Worm (Caenorhabditis elegans) whole organism, early embryonic: ENCODE results near the gene Y54G2A.38.

Source experiments
- aly-1 ChIP-seq: sonication (generic microtip); optimal IDR thresholded peaks from 2 replicates; lab custom pipeline; 2016; ENCODE audit warnings: missing genetic modification characterization, missing compliant biosample characterization
- ama-1 ChIP-seq: fragments of 150-350 bp; optimal IDR thresholded peaks from 2 replicates; lab custom pipeline; 2014
- ets-7 ChIP-seq: sonication (generic microtip); optimal IDR thresholded peaks from 2 replicates; lab custom pipeline; 2016; ENCODE audit warnings: missing genotype, missing genetic modification characterization, missing compliant biosample characterization
- hmbx-1 ChIP-seq: sonication (generic microtip); optimal IDR thresholded peaks from 2 replicates; lab custom pipeline; 2016; ENCODE audit warnings: mild to moderate bottlenecking, missing genetic modification characterization, missing compliant biosample characterization
- hmg-4 ChIP-seq: fragments of 200-800 bp; sonication (Bioruptor generic); optimal IDR thresholded peaks from 2 replicates; lab custom pipeline; 2018; ENCODE audit warnings: mild to moderate bottlenecking, missing genetic modification characterization, missing compliant biosample characterization
- hnd-1 ChIP-seq: sonication (generic microtip); optimal IDR thresholded peaks from 2 replicates; lab custom pipeline; 2016; ENCODE audit warnings: missing genetic modification characterization, missing compliant biosample characterization
- scrt-1 ChIP-seq: fragments of 200-800 bp; sonication (Bioruptor generic); IDR thresholded peaks from 2 replicates; pipeline ENCODE4 v1.3.6; 2022; ENCODE audit warnings: missing genetic modification characterization, missing compliant biosample characterization
- sea-1 ChIP-seq: fragments of 200-800 bp; sonication (Bioruptor generic); conservative IDR thresholded peaks from 2 replicates; pipeline ENCODE4 v1.3.6; 2022; ENCODE audit warnings: missing genetic modification characterization, missing compliant biosample characterization
- tbx-37 ChIP-seq: fragments of 200-800 bp; sonication (Bioruptor generic); conservative IDR thresholded peaks from 2 replicates; pipeline ENCODE4 v1.3.6; 2022; ENCODE audit warnings: missing genetic modification reagents, missing genetic modification characterization, missing compliant biosample characterization
- tra-4 ChIP-seq: sonication (generic microtip); optimal IDR thresholded peaks from 2 replicates; lab custom pipeline; 2017; ENCODE audit warnings: missing genetic modification characterization, missing compliant biosample characterization

- TF ChIP-seq ets-7 (tag; lab: Kevin White, UChicago) (no peak), ama-1 (no peak), sea-1 (0 out of 2 replicates have a peak, but pooled peaks have one; percentile 40), hnd-1 (peak; percentile 14), scrt-1 (GFP tag; lab: Robert Waterston, UW) (peak; percentile 78), hmg-4 (GFP tag; lab: Kevin White, UChicago) (peak; percentile 46), tra-4 (tag; lab: Kevin White, UChicago) (no peak), tbx-37 (GFP tag; lab: Robert Waterston, UW) (peak; percentile 38; the same call in 1 of the 2 replicates), aly-1 (tag; lab: Kevin White, UChicago) (peak; percentile 5), hmbx-1 (tag; lab: Kevin White, UChicago) (no peak)
Measured at ce11 chrIV:2802193-2802592, 42.9 kb downstream of the Y54G2A.38 start.
